Fruit fly (Drosophila melanogaster) whole organism, embryonic: ENCODE data around the gene esg.
A peak's percentile ranks its signal among the peaks of the same experiment; 100 is the strongest.

ENCODE experiments used
- CG10147 ChIP-seq: fragments of 200-800 bp; sonication (Bioruptor generic); optimal IDR thresholded peaks from 2 replicates; lab custom pipeline; 2019; ENCODE audit warnings: missing biosample characterization, mild to moderate bottlenecking, missing genetic modification characterization, moderate library complexity
- CG10209 ChIP-seq: fragments of 200-800 bp; sonication (Bioruptor generic); optimal IDR thresholded peaks from 3 replicates; lab custom pipeline; 2017; ENCODE audit warnings: missing biosample characterization, mild to moderate bottlenecking, missing genetic modification characterization, missing genetic modification reagents
- CG10979 ChIP-seq: fragments of 200-800 bp; sonication (Bioruptor generic); optimal IDR thresholded peaks from 2 replicates; lab custom pipeline; 2018; ENCODE audit warnings: missing biosample characterization, mild to moderate bottlenecking, missing genetic modification characterization, moderate library complexity
- CG12071 ChIP-seq: fragments of 200-800 bp; sonication (Bioruptor generic); optimal IDR thresholded peaks from 3 replicates; lab custom pipeline; 2018; ENCODE audit warnings: missing biosample characterization, mild to moderate bottlenecking, missing genetic modification characterization
- CG12659 ChIP-seq: fragments of 200-800 bp; sonication (Bioruptor generic); optimal IDR thresholded peaks from 3 replicates; lab custom pipeline; 2017; ENCODE audit warnings: mild to moderate bottlenecking, missing biosample characterization, missing genetic modification reagents, missing genetic modification characterization
- CG13296 ChIP-seq: fragments of 200-800 bp; sonication (Bioruptor generic); optimal IDR thresholded peaks from 3 replicates; lab custom pipeline; 2018; ENCODE audit warnings: missing biosample characterization, mild to moderate bottlenecking, missing genetic modification characterization
- CG13775 ChIP-seq: fragments of 200-800 bp; sonication (Bioruptor generic); optimal IDR thresholded peaks from 3 replicates; lab custom pipeline; 2017; ENCODE audit warnings: missing biosample characterization, mild to moderate bottlenecking, missing genetic modification characterization
- CG14667 ChIP-seq: fragments of 200-800 bp; sonication (Bioruptor generic); IDR thresholded peaks from 2 replicates; pipeline ENCODE4 v1.3.6; 2022; ENCODE audit warnings: missing biosample characterization, missing genetic modification characterization
- CG1602 ChIP-seq: fragments of 200-800 bp; sonication (Bioruptor generic); optimal IDR thresholded peaks from 3 replicates; lab custom pipeline; 2016; ENCODE audit warnings: missing biosample characterization, missing genetic modification characterization
- CG1792 ChIP-seq: fragments of 200-800 bp; sonication (Bioruptor generic); optimal IDR thresholded peaks from 2 replicates; lab custom pipeline; 2016; ENCODE audit warnings: missing biosample characterization, missing genetic modification characterization
- CG18011 ChIP-seq: fragments of 200-800 bp; sonication (Bioruptor generic); optimal IDR thresholded peaks from 2 replicates; lab custom pipeline; 2017; ENCODE audit warnings: missing biosample characterization, missing genetic modification characterization, mild to moderate bottlenecking, moderate library complexity, missing genotype
- CG2875 ChIP-seq: fragments of 200-800 bp; sonication (Bioruptor generic); optimal IDR thresholded peaks from 2 replicates; lab custom pipeline; 2017; ENCODE audit warnings: missing biosample characterization, mild to moderate bottlenecking, missing genetic modification characterization, missing genetic modification reagents
- CG4617 ChIP-seq: fragments of 200-800 bp; sonication (Bioruptor generic); optimal IDR thresholded peaks from 3 replicates; lab custom pipeline; 2016; ENCODE audit warnings: missing biosample characterization, missing genetic modification characterization, borderline replicate concordance
- CG5180 ChIP-seq: fragments of 200-800 bp; sonication (Bioruptor generic); optimal IDR thresholded peaks from 3 replicates; lab custom pipeline; 2017; ENCODE audit warnings: missing biosample characterization, missing genetic modification characterization, mild to moderate bottlenecking, moderate library complexity, missing genetic modification reagents
- CG6683 ChIP-seq: fragments of 200-800 bp; sonication (Bioruptor generic); optimal IDR thresholded peaks from 2 replicates; lab custom pipeline; 2017; ENCODE audit warnings: missing biosample characterization, mild to moderate bottlenecking, missing genetic modification characterization, missing genetic modification reagents
- CG7372 ChIP-seq: fragments of 200-800 bp; sonication (Bioruptor generic); IDR thresholded peaks from 2 replicates; pipeline ENCODE4 v1.3.6; 2022; ENCODE audit warnings: missing biosample characterization, missing genetic modification characterization
- CG8944 ChIP-seq: fragments of 200-800 bp; sonication (Bioruptor generic); optimal IDR thresholded peaks from 3 replicates; lab custom pipeline; 2016; ENCODE audit warnings: missing biosample characterization, missing genetic modification characterization
- Chrac-16 ChIP-seq: fragments of 200-800 bp; sonication (Bioruptor generic); optimal IDR thresholded peaks from 3 replicates; lab custom pipeline; 2016; ENCODE audit warnings: missing biosample characterization, missing genetic modification characterization
- CrebB ChIP-seq: fragments of 200-800 bp; sonication (Bioruptor generic); optimal IDR thresholded peaks from 3 replicates; lab custom pipeline; 2018; ENCODE audit warnings: missing biosample characterization, mild to moderate bottlenecking, missing genetic modification characterization
- Dad ChIP-seq: fragments of 200-800 bp; sonication (Bioruptor generic); optimal IDR thresholded peaks from 3 replicates; lab custom pipeline; 2016; ENCODE audit warnings: missing biosample characterization, missing genetic modification characterization
- Dip2 ChIP-seq: fragments of 200-800 bp; sonication (Bioruptor generic); IDR thresholded peaks from 2 replicates; pipeline ENCODE4 v1.3.6; 2022; ENCODE audit warnings: missing biosample characterization, missing genetic modification characterization
- Ets65A ChIP-seq: fragments of 200-800 bp; sonication (Bioruptor generic); peaks from one replicate; lab custom pipeline; 2016; ENCODE audit warnings: missing biosample characterization, missing genetic modification characterization
- Gsc ChIP-seq: fragments of 200-800 bp; sonication (Bioruptor generic); IDR thresholded peaks from 2 replicates; pipeline ENCODE4 v1.3.6; 2022; ENCODE audit warnings: missing biosample characterization, missing genetic modification characterization
- Gug ChIP-seq: fragments of 200-800 bp; sonication (Bioruptor generic); IDR thresholded peaks from 4 replicates; pipeline ENCODE4 v1.3.6; 2022; ENCODE audit warnings: missing biosample characterization, missing genetic modification characterization
- HHEX ChIP-seq: fragments of 200-800 bp; sonication (Bioruptor generic); optimal IDR thresholded peaks from 3 replicates; lab custom pipeline; 2017; ENCODE audit warnings: missing biosample characterization, mild to moderate bottlenecking, missing genetic modification characterization, missing genetic modification reagents
- Hand ChIP-seq: fragments of 200-800 bp; sonication (Bioruptor generic); optimal IDR thresholded peaks from 2 replicates; lab custom pipeline; 2017; ENCODE audit warnings: mild to moderate bottlenecking, missing biosample characterization, missing genetic modification reagents, missing genetic modification characterization
- Hr3 ChIP-seq: fragments of 200-800 bp; sonication (Bioruptor generic); optimal IDR thresholded peaks from 3 replicates; lab custom pipeline; 2016; ENCODE audit warnings: missing biosample characterization, missing genetic modification characterization
- Rx ChIP-seq: fragments of 200-800 bp; sonication (Bioruptor generic); IDR thresholded peaks from 2 replicates; pipeline ENCODE4 v1.3.6; 2022; ENCODE audit warnings: missing biosample characterization, missing genetic modification characterization
- bbx ChIP-seq: fragments of 200-800 bp; sonication (Bioruptor generic); IDR thresholded peaks from 2 replicates; pipeline ENCODE4 v1.3.6; 2022; ENCODE audit warnings: missing biosample characterization, missing genetic modification characterization; ENCODE audit not compliant: partially characterized antibody
- bowl ChIP-seq: fragments of 200-800 bp; sonication (Bioruptor generic); IDR thresholded peaks from 2 replicates; pipeline ENCODE4 v1.3.6; 2022; ENCODE audit warnings: missing biosample characterization, missing genetic modification characterization
- cato ChIP-seq: fragments of 200-800 bp; sonication (Bioruptor generic); optimal IDR thresholded peaks from 2 replicates; lab custom pipeline; 2016; ENCODE audit warnings: missing biosample characterization, missing genetic modification characterization, borderline replicate concordance
- cg ChIP-seq: fragments of 200-800 bp; sonication (Bioruptor generic); optimal IDR thresholded peaks from 3 replicates; lab custom pipeline; 2019; ENCODE audit warnings: missing biosample characterization, mild to moderate bottlenecking, missing genetic modification characterization, moderate library complexity
- disco-r ChIP-seq: fragments of 200-800 bp; sonication (Bioruptor generic); optimal IDR thresholded peaks from 2 replicates; lab custom pipeline; 2016; ENCODE audit warnings: missing biosample characterization, missing genetic modification characterization
- fd3F ChIP-seq: fragments of 200-800 bp; sonication (Bioruptor generic); optimal IDR thresholded peaks from 2 replicates; lab custom pipeline; 2018; ENCODE audit warnings: missing biosample characterization, mild to moderate bottlenecking, missing genetic modification characterization, moderate library complexity
- fd96Cb ChIP-seq: fragments of 200-800 bp; sonication (Bioruptor generic); optimal IDR thresholded peaks from 2 replicates; lab custom pipeline; 2018; ENCODE audit warnings: missing biosample characterization, mild to moderate bottlenecking, missing genetic modification characterization, moderate library complexity
- gcm ChIP-seq: fragments of 200-800 bp; sonication (Bioruptor generic); optimal IDR thresholded peaks from 2 replicates; lab custom pipeline; 2019; ENCODE audit warnings: missing biosample characterization, mild to moderate bottlenecking, missing genetic modification characterization, moderate library complexity
- gfzf ChIP-seq: fragments of 200-800 bp; sonication (Bioruptor generic); optimal IDR thresholded peaks from 2 replicates; lab custom pipeline; 2016; ENCODE audit warnings: missing biosample characterization, mild to moderate bottlenecking, missing genetic modification characterization, moderate library complexity
- grau ChIP-seq: fragments of 200-800 bp; optimal IDR thresholded peaks from 3 replicates; lab custom pipeline; 2019; ENCODE audit warnings: missing biosample characterization, mild to moderate bottlenecking, missing genetic modification characterization, moderate library complexity
- hkb ChIP-seq, 2 experiments: fragments of 200-800 bp in 1 of 2; fragments of >200 bp in 1 of 2; sonication (Bioruptor generic) in 1 of 2; IDR thresholded peaks in 1 of 2; optimal IDR thresholded peaks in 1 of 2; 2 replicates each; pipeline versions ENCODE4 v1.3.6 to Lab custom; 2017 to 2022; ENCODE audit warnings: missing biosample characterization in 1 of 2, missing genetic modification characterization in 1 of 2
- kni ChIP-seq: fragments of 200-800 bp; sonication (Bioruptor generic); optimal IDR thresholded peaks from 3 replicates; lab custom pipeline; 2017; ENCODE audit warnings: mild to moderate bottlenecking, missing biosample characterization, missing genetic modification reagents, missing genetic modification characterization
- knrl ChIP-seq: fragments of 200-800 bp; sonication (Bioruptor generic); IDR thresholded peaks from 3 replicates; pipeline ENCODE4 v1.3.6; 2022; ENCODE audit warnings: missing biosample characterization, missing genetic modification characterization; ENCODE audit not compliant: partially characterized antibody
- luna ChIP-seq: fragments of 200-800 bp; sonication (Bioruptor generic); optimal IDR thresholded peaks from 2 replicates; lab custom pipeline; 2016; ENCODE audit warnings: missing biosample characterization, missing genetic modification characterization
- maf-S ChIP-seq: fragments of 200-800 bp; sonication (Bioruptor generic); optimal IDR thresholded peaks from 2 replicates; lab custom pipeline; 2016; ENCODE audit warnings: missing biosample characterization, missing genetic modification characterization
- odd ChIP-seq: fragments of 200-800 bp; sonication (Bioruptor generic); optimal IDR thresholded peaks from 2 replicates; lab custom pipeline; 2017; ENCODE audit warnings: missing biosample characterization, mild to moderate bottlenecking, missing genetic modification characterization
- pb ChIP-seq: fragments of 200-800 bp; sonication (Bioruptor generic); optimal IDR thresholded peaks from 3 replicates; lab custom pipeline; 2016; ENCODE audit warnings: missing biosample characterization, missing genetic modification characterization
- ranshi ChIP-seq: fragments of 200-800 bp; sonication (Bioruptor generic); IDR thresholded peaks from 2 replicates; pipeline ENCODE4 v1.3.6; 2022; ENCODE audit warnings: missing biosample characterization, missing genetic modification characterization
- run ChIP-seq: fragments of 200-800 bp; sonication (Bioruptor generic); optimal IDR thresholded peaks from 3 replicates; lab custom pipeline; 2018; ENCODE audit warnings: missing biosample characterization, mild to moderate bottlenecking, missing genetic modification characterization
- salm ChIP-seq: fragments of 200-800 bp; sonication (Bioruptor generic); optimal IDR thresholded peaks from 2 replicates; lab custom pipeline; 2018; ENCODE audit warnings: missing biosample characterization, mild to moderate bottlenecking, missing genetic modification characterization
- stc ChIP-seq: fragments of 200-800 bp; sonication (Bioruptor generic); IDR thresholded peaks from 2 replicates; pipeline ENCODE4 v1.3.6; 2022; ENCODE audit warnings: missing biosample characterization, missing genetic modification characterization
- stwl ChIP-seq: fragments of 200-800 bp; sonication (Bioruptor generic); optimal IDR thresholded peaks from 3 replicates; lab custom pipeline; 2018; ENCODE audit warnings: missing biosample characterization, mild to moderate bottlenecking, missing genetic modification characterization, moderate library complexity

The esg gene

DNA sequence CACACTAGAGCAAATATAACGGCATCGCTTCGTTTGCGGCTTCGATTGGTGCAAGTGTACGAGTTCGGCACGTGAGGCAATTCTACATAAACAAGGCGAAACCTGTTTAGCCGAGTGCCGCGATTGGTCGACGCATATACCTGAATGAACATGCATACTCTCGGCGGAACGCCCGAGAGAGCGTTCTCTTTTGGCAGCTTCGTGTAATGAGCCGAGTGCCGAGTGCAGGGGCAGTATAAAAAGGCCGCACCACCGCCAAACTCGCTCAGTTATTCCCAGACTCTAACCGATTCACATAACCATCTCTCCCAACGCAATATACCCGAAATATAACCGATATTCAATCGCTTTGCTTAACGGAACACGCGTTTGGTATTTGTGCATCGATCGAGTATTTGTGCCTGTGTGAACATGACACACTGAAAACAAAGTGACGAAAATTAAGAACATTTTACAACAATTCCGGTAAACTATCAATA is at the start of gene esg (continued):
- TF ChIP-seq Hr3 (GFP tag; lab: Kevin White, UChicago) (no peak), CG10209 (GFP tag; lab: Kevin White, UChicago) (no peak), disco-r (GFP tag; lab: Kevin White, UChicago) (no peak), bowl (GFP tag; lab: Robert Waterston, UW) (no peak), CG8944 (GFP tag; lab: Kevin White, UChicago) (no peak), Gsc (GFP tag; lab: Robert Waterston, UW) (no peak), stwl (no peak), maf-S (GFP tag; lab: Kevin White, UChicago) (no peak), CG10979 (tag; lab: Kevin White, UChicago) (no peak), CG1602 (GFP tag; lab: Kevin White, UChicago) (no peak), Hand (GFP tag; lab: Kevin White, UChicago) (no peak), CG13775 (no peak), luna (GFP tag; lab: Kevin White, UChicago) (no peak), fd96Cb (tag; lab: Kevin White, UChicago) (no peak), Gug (GFP tag; lab: Robert Waterston, UW) (no peak), CG12659 (no peak), fd3F (GFP tag; lab: Kevin White, UChicago) (no peak), CG13296 (no peak), stc (GFP tag; lab: Robert Waterston, UW) (no peak), CrebB (no peak), CG4617 (no peak), kni (peak; percentile 88), grau (no peak), gcm (GFP tag; lab: Kevin White, UChicago) (no peak), HHEX (GFP tag; lab: Kevin White, UChicago) (no peak), pb (GFP tag; lab: Kevin White, UChicago) (no peak), cg (GFP tag; lab: Kevin White, UChicago) (peak; percentile 91), odd (GFP tag; lab: Kevin White, UChicago) (no peak), run (tag; lab: Kevin White, UChicago) (no peak), CG10147 (no peak), ranshi (GFP tag; lab: Robert Waterston, UW) (no peak), CG7372 (GFP tag; lab: Robert Waterston, UW) (no peak), salm (tag; lab: Kevin White, UChicago) (no peak), bbx (peak; percentile 71; the same call in 1 of the 2 replicates), CG12071 (GFP tag; lab: Kevin White, UChicago) (no peak), CG6683 (GFP tag; lab: Kevin White, UChicago) (no peak), gfzf (no peak), Ets65A (GFP tag; lab: Kevin White, UChicago) (no peak), Dad (GFP tag; lab: Kevin White, UChicago) (no peak), CG1792 (GFP tag; lab: Kevin White, UChicago) (no peak), Rx (no peak), hkb (optimal IDR thresholded peaks at IDR 0.05; lab: Kevin White, UChicago) (no peak), hkb (GFP tag; IDR thresholded peaks at IDR 0.05; lab: Robert Waterston, UW) (peak; percentile 42; the same call in 1 of the 2 replicates), Chrac-16 (GFP tag; lab: Kevin White, UChicago) (no peak), knrl (GFP tag; lab: Robert Waterston, UW) (no peak), CG18011 (GFP tag; lab: Kevin White, UChicago) (no peak), cato (GFP tag; lab: Kevin White, UChicago) (no peak), Dip2 (GFP tag; lab: Robert Waterston, UW) (no peak), CG14667 (GFP tag; lab: Robert Waterston, UW) (no peak), CG2875 (GFP tag; lab: Kevin White, UChicago) (no peak), CG5180 (GFP tag; lab: Kevin White, UChicago) (no peak)
